Worm (Caenorhabditis elegans) whole organism, mixed stage, embryonic: ENCODE results near the gene ttc-4.

Experiments
- M03D4.4 ChIP-seq: sonication (generic microtip); optimal IDR thresholded peaks from 2 replicates; lab custom pipeline; 2017; ENCODE audit warnings: mild to moderate bottlenecking, missing genetic modification characterization, missing compliant biosample characterization
- bed-3 ChIP-seq: fragments of 200-800 bp; sonication (Bioruptor generic); optimal IDR thresholded peaks from 3 replicates; lab custom pipeline; 2018; ENCODE audit warnings: mild to moderate bottlenecking, missing genetic modification characterization, moderate library complexity, missing compliant biosample characterization
- blmp-1 ChIP-seq: fragments of 150-350 bp; optimal IDR thresholded peaks from 2 replicates; lab custom pipeline; 2014; ENCODE audit warnings: missing biosample characterization, missing genetic modification characterization
- ceh-39 ChIP-seq: fragments of 150-350 bp; optimal IDR thresholded peaks from 2 replicates; lab custom pipeline; 2014; ENCODE audit warnings: missing biosample characterization, missing genetic modification characterization
- ceh-43 ChIP-seq: fragments of 200-800 bp; sonication (Bioruptor generic); optimal IDR thresholded peaks from 2 replicates; lab custom pipeline; 2018; ENCODE audit warnings: mild to moderate bottlenecking, missing genetic modification characterization, moderate library complexity, missing compliant biosample characterization
- ceh-83 ChIP-seq: fragments of 200-800 bp; sonication (Bioruptor generic); optimal IDR thresholded peaks from 2 replicates; lab custom pipeline; 2018; ENCODE audit warnings: mild to moderate bottlenecking, missing genetic modification characterization, missing compliant biosample characterization
- ces-1 ChIP-seq: fragments of 150-350 bp; optimal IDR thresholded peaks from 2 replicates; lab custom pipeline; 2014; ENCODE audit warnings: missing biosample characterization, missing genetic modification reagents, missing genetic modification characterization
- cnd-1 ChIP-seq: fragments of 200-800 bp; sonication (Bioruptor generic); optimal IDR thresholded peaks from 2 replicates; lab custom pipeline; 2018; ENCODE audit warnings: mild to moderate bottlenecking, missing genetic modification characterization, missing compliant biosample characterization
- drap-1 ChIP-seq: fragments of 200-800 bp; sonication (Bioruptor generic); optimal IDR thresholded peaks from 3 replicates; lab custom pipeline; 2018; ENCODE audit warnings: mild to moderate bottlenecking, missing genetic modification characterization, missing compliant biosample characterization
- elt-1 ChIP-seq: sonication (generic microtip); optimal IDR thresholded peaks from 2 replicates; lab custom pipeline; 2017; ENCODE audit warnings: missing genetic modification characterization, mild to moderate bottlenecking, missing compliant biosample characterization, antibody characterized with exemption, moderate library complexity, borderline replicate concordance; ENCODE audit not compliant: insufficient read depth
- elt-3 ChIP-seq: fragments of 150-350 bp; optimal IDR thresholded peaks from 2 replicates; lab custom pipeline; 2014; ENCODE audit warnings: missing biosample characterization, missing genetic modification characterization
- flh-1 ChIP-seq: fragments of 200-800 bp; sonication (Bioruptor generic); optimal IDR thresholded peaks from 2 replicates; lab custom pipeline; 2018; ENCODE audit warnings: mild to moderate bottlenecking, missing genetic modification characterization, moderate library complexity, missing compliant biosample characterization
- ham-2 ChIP-seq: fragments of 200-800 bp; sonication (Bioruptor generic); optimal IDR thresholded peaks from 2 replicates; lab custom pipeline; 2018; ENCODE audit warnings: mild to moderate bottlenecking, missing genetic modification characterization, missing compliant biosample characterization
- hlh-1 ChIP-seq: fragments of 150-350 bp; optimal IDR thresholded peaks from 2 replicates; lab custom pipeline; 2014; ENCODE audit warnings: missing biosample characterization, missing genetic modification reagents, missing genetic modification characterization
- lin-13 ChIP-seq: fragments of 150-350 bp; optimal IDR thresholded peaks from 2 replicates; lab custom pipeline; 2014; ENCODE audit warnings: missing biosample characterization, missing genetic modification characterization
- lin-32 ChIP-seq: fragments of 200-800 bp; sonication (Bioruptor generic); optimal IDR thresholded peaks from 2 replicates; lab custom pipeline; 2018; ENCODE audit warnings: mild to moderate bottlenecking, missing genetic modification characterization, missing compliant biosample characterization
- lsy-2 ChIP-seq: fragments of 150-350 bp; optimal IDR thresholded peaks from 2 replicates; lab custom pipeline; 2014; ENCODE audit warnings: missing biosample characterization, missing genetic modification characterization
- mab-5 ChIP-seq: fragments of 150-350 bp; optimal IDR thresholded peaks from 2 replicates; lab custom pipeline; 2014; ENCODE audit warnings: missing biosample characterization, missing genetic modification characterization
- mep-1 ChIP-seq: fragments of 150-350 bp; optimal IDR thresholded peaks from 2 replicates; lab custom pipeline; 2017; ENCODE audit warnings: missing biosample characterization, missing genetic modification reagents, missing genetic modification characterization, inconsistent platforms
- nhr-12 ChIP-seq: fragments of 150-350 bp; optimal IDR thresholded peaks from 2 replicates; lab custom pipeline; 2014; ENCODE audit warnings: missing biosample characterization, missing genetic modification characterization
- nhr-2 ChIP-seq: fragments of 150-350 bp; optimal IDR thresholded peaks from 2 replicates; lab custom pipeline; 2014; ENCODE audit warnings: missing biosample characterization, missing genetic modification characterization
- nhr-237 ChIP-seq: fragments of 150-350 bp; optimal IDR thresholded peaks from 2 replicates; lab custom pipeline; 2014; ENCODE audit warnings: missing biosample characterization, missing genetic modification characterization
- nhr-28 ChIP-seq: fragments of 150-350 bp; optimal IDR thresholded peaks from 2 replicates; lab custom pipeline; 2014; ENCODE audit warnings: missing biosample characterization, missing genetic modification characterization
- nhr-76 ChIP-seq: sonication (generic microtip); optimal IDR thresholded peaks from 2 replicates; lab custom pipeline; 2017; ENCODE audit warnings: missing biosample characterization, missing genetic modification characterization
- pha-4 ChIP-seq: fragments of 150-350 bp; optimal IDR thresholded peaks from 2 replicates; lab custom pipeline; 2018; ENCODE audit warnings: missing biosample characterization, missing genetic modification reagents, missing genetic modification characterization
- sem-2 ChIP-seq: fragments of 200-800 bp; sonication (Bioruptor generic); optimal IDR thresholded peaks from 2 replicates; lab custom pipeline; 2018; ENCODE audit warnings: mild to moderate bottlenecking, missing genetic modification characterization, missing compliant biosample characterization
- sptf-1 ChIP-seq: sonication (generic microtip); optimal IDR thresholded peaks from 2 replicates; lab custom pipeline; 2017; ENCODE audit warnings: mild to moderate bottlenecking, missing genetic modification characterization, moderate library complexity, missing compliant biosample characterization
- unc-120 ChIP-seq: sonication (generic microtip); optimal IDR thresholded peaks from 2 replicates; lab custom pipeline; 2017; ENCODE audit warnings: missing genetic modification characterization, missing compliant biosample characterization; ENCODE audit not compliant: poor library complexity, severe bottlenecking
- unc-39 ChIP-seq: fragments of 150-350 bp; optimal IDR thresholded peaks from 2 replicates; lab custom pipeline; 2014; ENCODE audit warnings: missing biosample characterization, missing genetic modification characterization
- unc-62 ChIP-seq: fragments of 150-350 bp; optimal IDR thresholded peaks from 2 replicates; lab custom pipeline; 2014; ENCODE audit warnings: missing biosample characterization, missing genetic modification reagents, missing genetic modification characterization
- ztf-11 ChIP-seq: fragments of 150-350 bp; optimal IDR thresholded peaks from 2 replicates; lab custom pipeline; 2014; ENCODE audit warnings: missing biosample characterization, missing genetic modification characterization

The ttc-4 gene

DNA sequence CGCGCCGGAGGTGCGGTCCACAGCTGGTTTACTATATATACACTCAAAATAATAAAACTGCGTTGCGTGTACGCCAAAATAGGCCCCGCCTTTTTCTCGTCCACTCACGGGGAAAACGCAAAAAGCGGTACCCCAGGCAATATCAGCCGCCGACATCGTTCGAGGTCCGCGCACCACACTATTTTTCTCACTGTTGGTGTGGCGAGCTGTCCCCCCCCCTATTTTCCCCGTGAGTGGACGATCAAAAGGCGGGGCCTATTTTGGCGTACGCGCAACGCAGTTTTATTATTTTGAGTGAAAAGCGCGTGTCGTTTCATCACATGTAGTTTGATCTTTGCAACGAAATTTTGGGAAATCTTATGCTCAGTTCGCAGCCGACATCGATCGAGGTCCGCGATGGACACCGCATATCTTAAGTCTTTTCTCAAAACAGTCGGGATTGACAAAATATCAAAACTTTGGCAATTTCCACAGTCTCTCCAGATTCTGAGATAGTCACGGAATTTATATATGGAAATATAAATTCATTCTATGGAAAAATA, 29.4 kb upstream of the ttc-4 start:
- TF ChIP-seq mab-5 (no peak), ces-1 (GFP tag; lab: Kevin White, UChicago) (no peak), unc-62 (GFP tag; lab: Kevin White, UChicago) (no peak), unc-39 (tag; lab: Kevin White, UChicago) (no peak), drap-1 (GFP tag; lab: Kevin White, UChicago) (no peak)
- TF ChIP-seq, all 35 proteins: peak for 0

DNA sequence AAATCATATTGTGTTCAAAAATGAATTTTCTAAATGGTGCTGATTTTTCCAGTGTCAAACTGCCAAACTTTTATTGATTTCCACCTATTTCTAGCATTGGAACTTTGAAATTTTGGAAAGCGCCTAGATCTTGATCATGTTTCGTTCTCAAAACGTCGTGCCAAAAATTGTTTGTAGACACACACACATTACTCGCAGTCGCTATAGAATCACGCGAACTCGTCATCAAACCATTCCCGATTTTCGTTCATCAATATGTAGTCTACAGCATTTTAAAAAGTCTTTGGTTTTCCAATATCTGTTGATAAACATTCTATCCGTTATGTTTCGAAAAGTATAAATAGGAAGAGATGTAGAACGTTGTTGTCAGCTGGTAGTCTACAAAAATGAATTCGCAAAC, 24.2 kb upstream of the ttc-4 start, which contains the start of the genes C17C3.1 and C17C3.15:
C17C3.1 (plus strand) TSS at position 301 of the 400 bp plus-strand sequence.
C17C3.15 (plus strand) TSS at position 383 of the 400 bp plus-strand sequence.
- TF ChIP-seq ces-1 (GFP tag; lab: Kevin White, UChicago) (no peak), lin-32 (GFP tag; lab: Kevin White, UChicago) (no peak), mab-5 (no peak), ham-2 (no peak), ceh-39 (tag; lab: Kevin White, UChicago) (no peak), nhr-2 (tag; lab: Kevin White, UChicago) (no peak), nhr-76 (tag; lab: Kevin White, UChicago) (no peak), ceh-43 (GFP tag; lab: Kevin White, UChicago) (no peak), unc-120 (tag; lab: Kevin White, UChicago) (no peak), sem-2 (GFP tag; lab: Kevin White, UChicago) (no peak), nhr-237 (tag; lab: Kevin White, UChicago) (no peak), nhr-28 (no peak), elt-1 (no peak), mep-1 (no peak), sptf-1 (tag; lab: Kevin White, UChicago) (no peak), M03D4.4 (tag; lab: Kevin White, UChicago) (no peak), unc-39 (tag; lab: Kevin White, UChicago) (no peak), pha-4 (tag; lab: Kevin White, UChicago) (no peak), lsy-2 (tag; lab: Kevin White, UChicago) (no peak), nhr-12 (tag; lab: Kevin White, UChicago) (no peak)

DNA sequence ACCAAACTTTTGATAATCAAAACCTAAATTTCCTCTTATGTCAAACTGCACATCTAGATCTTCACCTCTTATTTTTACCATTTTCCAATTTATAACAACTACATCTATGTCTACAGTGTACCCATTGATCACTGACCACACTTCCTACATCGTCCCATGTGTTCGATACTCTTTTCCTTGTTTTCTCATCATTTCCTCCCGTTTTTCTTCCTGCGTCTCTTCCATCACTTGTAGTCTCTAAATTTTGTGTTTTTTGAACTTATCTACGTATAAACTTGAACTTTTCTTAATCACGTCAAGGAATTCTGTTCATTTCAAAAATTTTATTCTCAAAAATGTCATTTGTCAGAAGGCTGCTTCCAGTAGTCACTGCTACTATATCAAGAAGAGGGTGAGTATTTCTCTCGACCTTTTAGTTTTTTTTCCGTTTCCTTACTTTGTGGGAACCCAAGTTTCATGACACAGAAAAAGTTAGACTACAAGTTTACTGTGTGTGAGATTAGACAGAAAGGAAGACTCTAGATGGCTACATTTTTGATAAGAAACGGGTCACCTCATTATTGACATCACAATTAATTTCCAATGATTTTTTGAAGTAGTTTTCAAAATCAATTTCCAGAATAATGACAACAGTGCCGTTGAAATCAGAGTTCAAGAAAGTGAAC, 22.3 kb upstream of the ttc-4 start:
- TF ChIP-seq nhr-237 (tag; lab: Kevin White, UChicago) (no peak), blmp-1 (no peak)

DNA sequence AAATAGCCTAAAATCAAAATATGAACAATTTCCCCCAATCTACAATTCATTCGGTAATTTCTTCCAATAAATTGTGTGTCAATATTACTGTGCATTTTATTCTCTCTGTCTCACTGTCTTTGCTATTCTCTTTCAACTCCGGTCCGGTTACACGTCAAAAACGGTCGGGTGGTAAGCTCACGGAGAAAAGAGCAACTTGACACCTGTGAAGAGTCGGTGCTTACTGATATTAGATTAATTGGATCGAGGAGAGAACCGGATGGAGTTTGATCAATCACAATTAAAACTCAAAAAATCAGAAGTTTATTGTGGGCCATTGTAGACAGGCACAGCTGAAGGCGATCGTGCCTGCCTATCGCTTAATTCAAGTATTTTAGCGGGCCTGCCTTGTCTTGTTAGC, 19.6 kb upstream of the ttc-4 start:
- TF ChIP-seq hlh-1 (tag; lab: Kevin White, UChicago) (no peak), blmp-1 (no peak), nhr-12 (tag; lab: Kevin White, UChicago) (no peak), mep-1 (no peak), elt-3 (no peak), ceh-39 (tag; lab: Kevin White, UChicago) (no peak)

DNA sequence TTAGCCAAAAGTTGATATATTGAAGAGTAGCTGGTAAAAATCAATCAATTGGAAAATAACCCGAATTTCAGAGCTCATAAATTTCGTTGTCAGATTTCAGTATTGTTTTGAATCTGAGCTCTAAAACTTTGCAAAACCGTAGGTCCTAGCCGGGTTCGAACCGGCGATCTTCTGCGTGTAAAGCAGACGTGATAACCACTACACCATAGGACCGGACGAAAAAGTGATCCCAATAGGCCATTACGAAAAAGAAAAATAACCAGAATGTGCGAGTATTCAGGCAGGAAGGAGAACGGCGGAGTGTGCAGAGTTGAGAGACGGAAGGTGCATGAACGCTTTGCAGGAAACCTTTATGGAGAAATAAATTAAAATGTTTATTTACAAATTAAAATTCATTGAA, 17.5 kb upstream of the ttc-4 start:
- TF ChIP-seq blmp-1, result no peak
- no peak for TF ChIP-seq ceh-39 (tag; lab: Kevin White, UChicago)
- TF ChIP-seq nhr-76 (tag; lab: Kevin White, UChicago), result no peak
- no peak for TF ChIP-seq ceh-43 (GFP tag; lab: Kevin White, UChicago)
- TF ChIP-seq bed-3 (GFP tag; lab: Kevin White, UChicago), result no peak
- TF ChIP-seq cnd-1, result peak; percentile 48
- no peak for TF ChIP-seq elt-3
- TF ChIP-seq drap-1 (GFP tag; lab: Kevin White, UChicago), result peak; percentile 58
- TF ChIP-seq lin-32 (GFP tag; lab: Kevin White, UChicago), result peak; percentile 28
- TF ChIP-seq sptf-1 (tag; lab: Kevin White, UChicago), result peak; percentile 68
- TF ChIP-seq nhr-12 (tag; lab: Kevin White, UChicago), result no peak
- TF ChIP-seq M03D4.4 (tag; lab: Kevin White, UChicago), result peak; percentile 70
- no peak for TF ChIP-seq nhr-237 (tag; lab: Kevin White, UChicago)
- peak; percentile 75 for TF ChIP-seq ceh-83 (GFP tag; lab: Kevin White, UChicago)
- TF ChIP-seq sem-2 (GFP tag; lab: Kevin White, UChicago), result peak; percentile 21
- peak; percentile 24 for TF ChIP-seq unc-120 (tag; lab: Kevin White, UChicago)
- TF ChIP-seq nhr-2 (tag; lab: Kevin White, UChicago), result no peak
- no peak for TF ChIP-seq ztf-11 (tag; lab: Kevin White, UChicago)
- TF ChIP-seq ham-2, result peak; percentile 50
- no peak for TF ChIP-seq lsy-2 (tag; lab: Kevin White, UChicago)
- peak; percentile 19 for TF ChIP-seq flh-1 (GFP tag; lab: Kevin White, UChicago)
- no peak for TF ChIP-seq lin-13 (tag; lab: Kevin White, UChicago)
